Worm (Caenorhabditis elegans) whole organism, L1 larva: ENCODE measurements around the gene H41C03.3.
A peak's percentile ranks its signal among the peaks of the same experiment; 100 is the strongest.

ENCODE experiments used
- C16A3.4 ChIP-seq: fragments of 150-350 bp; optimal IDR thresholded peaks from 2 replicates; lab custom pipeline; 2014; ENCODE audit warnings: missing biosample characterization, missing genetic modification characterization
- C34B4.2 ChIP-seq: sonication (generic microtip); optimal IDR thresholded peaks from 2 replicates; lab custom pipeline; 2017; ENCODE audit warnings: mild to moderate bottlenecking, missing genetic modification characterization, missing compliant biosample characterization
- aha-1 ChIP-seq: fragments of 150-350 bp; optimal IDR thresholded peaks from 2 replicates; lab custom pipeline; 2014; ENCODE audit warnings: missing biosample characterization, missing genetic modification characterization
- blmp-1 ChIP-seq: fragments of 150-350 bp; optimal IDR thresholded peaks from 2 replicates; lab custom pipeline; 2014; ENCODE audit warnings: missing biosample characterization, missing genetic modification characterization
- ceh-63 ChIP-seq: fragments of 200-800 bp; sonication (Bioruptor generic); optimal IDR thresholded peaks from 2 replicates; lab custom pipeline; 2018; ENCODE audit warnings: mild to moderate bottlenecking, missing genetic modification characterization, missing compliant biosample characterization
- ceh-88 ChIP-seq: fragments of 200-800 bp; sonication (Bioruptor generic); IDR thresholded peaks from 2 replicates; pipeline ENCODE4 v1.3.6; 2022; ENCODE audit warnings: missing genetic modification characterization, missing compliant biosample characterization
- ceh-90 ChIP-seq: sonication (generic microtip); optimal IDR thresholded peaks from 2 replicates; lab custom pipeline; 2016; ENCODE audit warnings: missing genetic modification characterization, missing compliant biosample characterization
- dpl-1 ChIP-seq, 3 experiments: fragments of 150-350 bp in 2 of 3; sonication (generic microtip) in 1 of 3; optimal IDR thresholded peaks; 2 replicates each; lab custom pipeline; 2014 to 2017; ENCODE audit warnings: missing biosample characterization in 3 of 3, missing genetic modification characterization in 3 of 3, missing genetic modification reagents in 3 of 3
- dsc-1 ChIP-seq: sonication (generic microtip); optimal IDR thresholded peaks from 2 replicates; lab custom pipeline; 2016; ENCODE audit warnings: mild to moderate bottlenecking, missing genetic modification characterization, missing compliant biosample characterization
- efl-1 ChIP-seq, 4 experiments: fragments of 150-350 bp; optimal IDR thresholded peaks in 3 of 4; peaks in 1 of 4; 1 replicate in 1 of 4; 2 replicates in 3 of 4; lab custom pipeline; 2014; ENCODE audit warnings: missing biosample characterization in 2 of 4, missing genetic modification characterization in 2 of 4, missing genetic modification reagents in 2 of 4
- elt-2 ChIP-seq: sonication (generic microtip); optimal IDR thresholded peaks from 2 replicates; lab custom pipeline; 2016; ENCODE audit warnings: missing genetic modification characterization, mild to moderate bottlenecking, inconsistent platforms, missing compliant biosample characterization, missing genetic modification reagents
- elt-3 ChIP-seq, 6 experiments: fragments of 150-350 bp in 1 of 6; sonication (generic microtip); optimal IDR thresholded peaks; 2 replicates each; lab custom pipeline; 2017 to 2018; ENCODE audit warnings: missing biosample characterization in 6 of 6, missing genetic modification characterization in 6 of 6, inconsistent platforms in 1 of 6
- ets-5 ChIP-seq: fragments of 200-800 bp; sonication (Bioruptor generic); IDR thresholded peaks from 2 replicates; pipeline ENCODE4 v1.3.6; 2022; ENCODE audit warnings: missing genetic modification characterization, missing compliant biosample characterization
- fkh-4 ChIP-seq: sonication (generic microtip); optimal IDR thresholded peaks from 2 replicates; lab custom pipeline; 2016; ENCODE audit warnings: missing compliant biosample characterization, missing genetic modification characterization, borderline replicate concordance
- fos-1 ChIP-seq: fragments of 150-350 bp; optimal IDR thresholded peaks from 2 replicates; lab custom pipeline; 2014; ENCODE audit warnings: missing biosample characterization, missing genetic modification characterization
- hlh-17 ChIP-seq: fragments of 200-800 bp; sonication (Bioruptor generic); optimal IDR thresholded peaks from 2 replicates; lab custom pipeline; 2018; ENCODE audit warnings: missing genetic modification characterization, mild to moderate bottlenecking, missing compliant biosample characterization, moderate library complexity, borderline replicate concordance
- hlh-4 ChIP-seq: sonication (generic microtip); optimal IDR thresholded peaks from 2 replicates; lab custom pipeline; 2016; ENCODE audit warnings: mild to moderate bottlenecking, missing genetic modification characterization, missing compliant biosample characterization
- lin-14 ChIP-seq: fragments of 200-800 bp; sonication (Bioruptor generic); optimal IDR thresholded peaks from 2 replicates; lab custom pipeline; 2018; ENCODE audit warnings: mild to moderate bottlenecking, missing genetic modification characterization, moderate library complexity, missing compliant biosample characterization
- lin-15B ChIP-seq: fragments of 150-350 bp; sonication (generic microtip); optimal IDR thresholded peaks from 3 replicates; lab custom pipeline; 2014; ENCODE audit warnings: missing biosample characterization, missing genetic modification characterization
- lir-3 ChIP-seq: sonication (generic microtip); optimal IDR thresholded peaks from 2 replicates; lab custom pipeline; 2016; ENCODE audit warnings: mild to moderate bottlenecking, missing genetic modification characterization, moderate library complexity, missing compliant biosample characterization; ENCODE audit not compliant: poor library complexity
- lsy-2 ChIP-seq, 2 experiments: fragments of 150-350 bp; optimal IDR thresholded peaks; 2 replicates each; lab custom pipeline; 2014; ENCODE audit warnings: missing biosample characterization in 2 of 2, missing genetic modification characterization in 2 of 2
- nhr-11 ChIP-seq: fragments of 150-350 bp; optimal IDR thresholded peaks from 2 replicates; lab custom pipeline; 2014; ENCODE audit warnings: missing biosample characterization, missing genetic modification characterization
- nhr-237 ChIP-seq: fragments of 150-350 bp; optimal IDR thresholded peaks from 2 replicates; lab custom pipeline; 2014; ENCODE audit warnings: missing biosample characterization, missing genetic modification characterization
- nhr-47 ChIP-seq: sonication (generic microtip); optimal IDR thresholded peaks from 2 replicates; lab custom pipeline; 2016; ENCODE audit warnings: mild to moderate bottlenecking, missing genetic modification characterization, moderate library complexity, missing compliant biosample characterization
- nhr-71 ChIP-seq: sonication (generic microtip); optimal IDR thresholded peaks from 2 replicates; lab custom pipeline; 2016; ENCODE audit warnings: mild to moderate bottlenecking, missing genetic modification characterization, moderate library complexity, missing compliant biosample characterization
- nhr-85 ChIP-seq: sonication (generic microtip); peaks from one replicate; lab custom pipeline; 2016; ENCODE audit warnings: missing genetic modification characterization, inconsistent platforms, missing compliant biosample characterization
- pqm-1 ChIP-seq: sonication (generic microtip); optimal IDR thresholded peaks from 3 replicates; lab custom pipeline; 2017; ENCODE audit warnings: missing biosample characterization, missing genetic modification characterization
- snu-23 ChIP-seq: sonication (generic microtip); optimal IDR thresholded peaks from 2 replicates; lab custom pipeline; 2016; ENCODE audit warnings: missing genetic modification characterization, missing compliant biosample characterization
- tlp-1 ChIP-seq: fragments of 150-350 bp; optimal IDR thresholded peaks from 2 replicates; lab custom pipeline; 2014; ENCODE audit warnings: missing biosample characterization, missing genetic modification characterization
- unc-130 ChIP-seq: fragments of 150-350 bp; optimal IDR thresholded peaks from 2 replicates; lab custom pipeline; 2017; ENCODE audit warnings: missing biosample characterization, missing genetic modification characterization, inconsistent platforms
- unc-30 ChIP-seq: sonication (generic microtip); optimal IDR thresholded peaks from 2 replicates; lab custom pipeline; 2017; ENCODE audit warnings: missing biosample characterization, missing genetic modification characterization
- vab-15 ChIP-seq: sonication (generic microtip); optimal IDR thresholded peaks from 2 replicates; lab custom pipeline; 2017; ENCODE audit warnings: missing genotype, mild to moderate bottlenecking, missing genetic modification characterization, missing compliant biosample characterization

H41C03.3 gene

ce11 chrII:5853261-5853660, 7.7 kb downstream of the H41C03.3 start:
- peak; percentile 73 for TF ChIP-seq blmp-1
- TF ChIP-seq elt-3 (tag; optimal IDR thresholded peaks at IDR 0.05; lab: Kevin White, UChicago): peak in 2 of 6 experiments; percentile 51 to 80
- TF ChIP-seq tlp-1: no peak
- TF ChIP-seq snu-23 (GFP tag; lab: Kevin White, UChicago): no peak
- no peak for TF ChIP-seq C34B4.2
- peak; percentile 55 for TF ChIP-seq nhr-85 (tag; lab: Kevin White, UChicago)
- TF ChIP-seq ceh-88: no peak
- no peak for TF ChIP-seq nhr-47 (tag; lab: Kevin White, UChicago)

ce11 chrII:5854122-5854521, 8.5 kb downstream of the H41C03.3 start, which contains the start of gene H41C03.1:
TSS of gene H41C03.1 (plus strand) at chrII:5854422.
- TF ChIP-seq nhr-11 (tag; lab: Kevin White, UChicago) (no peak), fos-1 (tag; lab: Kevin White, UChicago) (no peak), aha-1 (tag; lab: Kevin White, UChicago) (no peak), vab-15 (tag; lab: Kevin White, UChicago) (no peak), ceh-90 (tag; lab: Kevin White, UChicago) (no peak), nhr-237 (tag; lab: Kevin White, UChicago) (no peak), ceh-63 (GFP tag; lab: Kevin White, UChicago) (no peak), pqm-1 (no peak), blmp-1 (peak; percentile 17), lin-14 (peak; percentile 17)

ce11 chrII:5858322-5858721, 12.7 kb downstream of the H41C03.3 start, which contains the start of gene F55C12.4:
TSS of gene F55C12.4 (minus strand) at chrII:5858422.
- TF ChIP-seq nhr-71 (tag; lab: Kevin White, UChicago) (no peak), lin-14 (peak; percentile 33)

ce11 chrII:5860621-5861020, 15.0 kb downstream of the H41C03.3 start:
- TF ChIP-seq lir-3 (no peak), C16A3.4 (tag; lab: Kevin White, UChicago) (no peak), lin-14 (peak; percentile 49)

DNA sequence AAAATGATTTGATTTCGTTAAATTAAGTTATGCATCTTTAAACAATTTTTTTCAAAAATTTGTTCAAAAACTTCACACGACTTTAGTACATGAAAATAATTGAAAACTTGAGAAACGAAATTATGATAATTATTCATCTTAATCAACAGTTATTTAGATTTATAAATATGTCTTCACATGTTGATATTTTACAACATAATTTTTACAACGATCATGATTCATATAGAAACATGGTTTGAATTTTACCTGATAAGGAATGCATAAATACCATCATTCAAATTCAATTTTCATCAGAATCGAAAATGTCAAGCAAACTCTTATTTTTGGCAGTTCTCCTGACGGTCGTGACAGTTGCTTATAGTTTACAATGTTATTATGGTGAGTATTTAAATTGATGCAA, 18.3 kb downstream of the H41C03.3 start, which contains the start of gene tag-234:
tag-234 (plus strand) TSS at position 301 of the 400 bp plus-strand sequence.
- TF ChIP-seq unc-30 (tag; lab: Kevin White, UChicago) (no peak), elt-2 (peak; percentile 2)

- TF ChIP-seq elt-2 (peak; percentile 47), vab-15 (tag; lab: Kevin White, UChicago) (no peak)
Observed at ce11 chrII:5865405-5866308, 20.1 kb downstream of the H41C03.3 start, which contains the start of gene F55C12.19. TSS of gene F55C12.19 (plus strand) at chrII:5866139.

DNA sequence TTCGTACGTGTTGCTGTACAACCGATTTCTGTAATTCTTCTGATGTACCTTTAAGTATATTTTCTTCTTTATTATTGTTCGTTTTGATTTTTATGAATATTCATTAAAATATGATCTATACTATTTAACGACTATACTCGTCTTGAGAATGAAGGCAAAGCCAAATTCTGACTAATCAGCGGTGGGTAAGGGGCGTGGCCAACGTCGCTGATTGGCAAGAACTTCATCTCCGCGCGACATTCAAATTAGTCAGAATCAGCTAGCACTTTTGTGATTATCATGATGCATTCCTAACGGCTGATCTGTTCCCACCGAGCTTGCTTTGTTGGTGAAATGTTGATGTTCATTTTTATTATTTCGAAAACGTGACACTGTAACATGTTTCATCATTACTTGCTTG, 21.3 kb downstream of the H41C03.3 start:
- TF ChIP-seq unc-130 (no peak), efl-1 (optimal IDR thresholded peaks at IDR 0.05; lab: Kevin White, UChicago) (no peak), efl-1 (GFP tag; optimal IDR thresholded peaks at IDR 0.05 in 1 of 2; lab: Kevin White, UChicago) (peak in 1 of 2 experiments; percentile 40), dpl-1 (GFP tag; optimal IDR thresholded peaks at IDR 0.05; lab: Kevin White, UChicago) (peak in 1 of 3 experiments; percentile 20)

DNA sequence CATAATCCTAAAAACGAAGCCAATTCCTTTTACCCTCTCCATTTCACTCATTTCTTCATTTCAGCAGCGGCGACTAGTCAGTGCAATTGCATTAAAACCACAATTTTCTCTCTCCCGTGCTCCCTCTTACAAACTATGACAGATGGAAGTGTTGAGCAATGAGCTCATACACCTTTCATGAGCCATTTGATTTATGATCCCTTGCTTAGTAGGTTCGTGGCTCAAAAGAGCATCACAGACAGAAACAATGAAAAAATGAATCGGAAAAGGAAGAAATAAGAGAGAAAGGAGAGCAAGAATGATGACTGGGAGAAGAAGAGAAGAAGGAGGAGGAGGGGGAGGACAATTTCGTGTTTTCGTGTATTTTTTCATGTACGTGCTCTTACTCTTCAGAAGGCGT, 25.9 kb downstream of the H41C03.3 start:
- no peak for TF ChIP-seq hlh-4 (tag; lab: Kevin White, UChicago)
- TF ChIP-seq lsy-2 (tag; optimal IDR thresholded peaks at IDR 0.05; lab: Kevin White, UChicago): peak in 1 of 2 experiments; percentile 15
- TF ChIP-seq nhr-85 (tag; lab: Kevin White, UChicago): peak; percentile 39
- TF ChIP-seq vab-15 (tag; lab: Kevin White, UChicago): no peak
- TF ChIP-seq hlh-17: no peak
- TF ChIP-seq aha-1 (tag; lab: Kevin White, UChicago): no peak
- no peak for TF ChIP-seq ceh-88
- no peak for TF ChIP-seq lin-15B
- TF ChIP-seq dsc-1 (tag; lab: Kevin White, UChicago): peak; percentile 48
- TF ChIP-seq ets-5 (GFP tag; lab: Robert Waterston, UW): no peak
- no peak for TF ChIP-seq fkh-4 (tag; lab: Kevin White, UChicago)
- peak; percentile 48 for TF ChIP-seq lin-14
